Fruit fly (Drosophila melanogaster): ENCODE data around the gene Mpp6.

Gene Mpp6

dm6 chr2L:21158554-21158953, 2.5 kb downstream of the Mpp6 start, which contains the start of the genes Coq3 and Pld3 (continued):
- TF ChIP-seq Nf-YC (tag; optimal IDR thresholded peaks at IDR 0.05) (peak; percentile 66), CG3407 (GFP tag; optimal IDR thresholded peaks at IDR 0.05) (peak; percentile 18), chif (GFP tag; optimal IDR thresholded peaks at IDR 0.05) (peak; percentile 49 to 60), zfh2 (GFP tag; optimal IDR thresholded peaks at IDR 0.05) (peak; percentile 83), NK7.1 (GFP tag; optimal IDR thresholded peaks at IDR 0.05) (peak; percentile 0), CG4707 (GFP tag; optimal IDR thresholded peaks at IDR 0.05) (peak; percentile 61), sna (GFP tag; IDR thresholded peaks at IDR 0.05; ENCODE audit: partially characterized antibody) (no peak), unc-4 (GFP tag; IDR thresholded peaks at IDR 0.05; ENCODE audit: partially characterized antibody) (no peak), zen (tag; optimal IDR thresholded peaks at IDR 0.05) (peak; percentile 72), Sry-δ (GFP tag; optimal IDR thresholded peaks at IDR 0.05) (peak; percentile 23), Gsc (GFP tag; IDR thresholded peaks at IDR 0.05) (no peak), phol (tag; optimal IDR thresholded peaks at IDR 0.05) (peak; percentile 84), ATbp (GFP tag; optimal IDR thresholded peaks at IDR 0.05) (peak; percentile 68), CG10267 (tag; optimal IDR thresholded peaks at IDR 0.05) (peak; percentile 74), Hey (tag; optimal IDR thresholded peaks at IDR 0.05) (no peak), CG17612 (GFP tag; IDR thresholded peaks at IDR 0.05) (no peak), az2 (GFP tag; optimal IDR thresholded peaks at IDR 0.05) (peak; percentile 88), H2.0 (GFP tag; IDR thresholded peaks at IDR 0.05) (peak; percentile 73), tx (GFP tag; optimal IDR thresholded peaks at IDR 0.05) (peak; percentile 62), Hr78 (GFP tag; optimal IDR thresholded peaks at IDR 0.05) (no peak), CG14965 (GFP tag; optimal IDR thresholded peaks at IDR 0.05; ENCODE audit: borderline replicate concordance) (no peak), scrt (GFP tag; optimal IDR thresholded peaks at IDR 0.05) (peak; percentile 71), salm (tag; optimal IDR thresholded peaks at IDR 0.05) (peak; percentile 50), CG2202 (tag; optimal IDR thresholded peaks at IDR 0.05) (peak; percentile 63), wor (GFP tag; IDR thresholded peaks at IDR 0.05) (no peak), CG13424 (tag; optimal IDR thresholded peaks at IDR 0.05) (peak; percentile 85), Nf-YB (GFP tag; optimal IDR thresholded peaks at IDR 0.05) (peak; percentile 58), sug (tag; optimal IDR thresholded peaks at IDR 0.05) (peak; percentile 80), CG12744 (GFP tag; optimal IDR thresholded peaks at IDR 0.05) (peak; percentile 63), CG11247 (GFP tag; IDR thresholded peaks at IDR 0.05) (peak; percentile 72; the same call in 1 of the 2 replicates), CG4617 (GFP tag; optimal IDR thresholded peaks at IDR 0.05; ENCODE audit: borderline replicate concordance) (peak; percentile 50), CG1233 (GFP tag; optimal IDR thresholded peaks at IDR 0.05) (peak; percentile 78), CG9437 (GFP tag; optimal IDR thresholded peaks at IDR 0.05) (peak; percentile 59), ara (GFP tag; IDR thresholded peaks at IDR 0.05) (peak; percentile 79), CG18599 (GFP tag; optimal IDR thresholded peaks at IDR 0.05) (peak; percentile 93), CG3726 (GFP tag; IDR thresholded peaks at IDR 0.05) (0 out of 3 replicates have a peak, but pooled peaks have one; percentile 57), da (GFP tag; optimal IDR thresholded peaks at IDR 0.05) (peak; percentile 8), CG15269 (tag; optimal IDR thresholded peaks at IDR 0.05) (peak; percentile 84), CG11560 (tag; IDR thresholded peaks at IDR 0.05) (no peak), CG13123 (GFP tag; optimal IDR thresholded peaks at IDR 0.05) (peak; percentile 57), vnd (GFP tag; IDR thresholded peaks at IDR 0.05; ENCODE audit: partially characterized antibody) (no peak), rib (GFP tag; IDR thresholded peaks at IDR 0.05) (peak; percentile 63), CG14050 (GFP tag; IDR thresholded peaks at IDR 0.05) (peak; percentile 63), crol (GFP tag; IDR thresholded peaks at IDR 0.05) (no peak), CG10431 (GFP tag; optimal IDR thresholded peaks at IDR 0.05) (peak; percentile 6), CG10462 (GFP tag; optimal IDR thresholded peaks at IDR 0.05) (peak; percentile 54), CG2199 (GFP tag; IDR thresholded peaks at IDR 0.05) (0 out of 3 replicates have a peak, but pooled peaks have one; percentile 38), eyg (GFP tag; optimal IDR thresholded peaks at IDR 0.05) (peak; percentile 40), CG18262 (tag; optimal IDR thresholded peaks at IDR 0.05) (peak; percentile 82), Lhr (GFP tag; optimal IDR thresholded peaks at IDR 0.05) (peak; percentile 36)
